3 worm cellular contexts compared by ENCODE assay signal in the genomic region with DNA sequence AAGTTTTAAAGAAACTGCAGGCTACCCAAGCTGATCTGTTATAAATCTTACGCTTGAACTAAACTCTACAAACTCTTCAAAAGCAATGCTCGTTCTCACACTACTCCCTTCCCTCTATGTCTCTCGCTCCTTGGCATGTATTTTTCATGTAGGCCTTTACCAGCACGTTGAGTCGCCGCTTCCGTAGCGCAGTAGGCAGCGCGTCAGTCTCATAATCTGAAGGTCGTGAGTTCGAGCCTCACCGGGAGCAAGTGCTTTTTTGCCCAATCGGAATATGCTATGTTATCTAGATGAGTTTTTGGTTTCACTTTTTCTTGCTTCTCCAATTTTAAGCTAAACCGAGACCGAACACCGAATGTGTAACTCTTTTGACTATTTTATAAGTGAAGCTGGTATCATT.
A peak's percentile ranks its signal among the peaks of the same experiment; 100 is the strongest.
TF ChIP-seq lines count a peak whose summit lies in the region.

No protein-coding gene starts in this region.

TF ChIP-seq in whole organism, L2 larva, 48 proteins besides CTCF, POLR2A, EP300 and RAD21 (continued from another document):
- TF ChIP-seq aly-2 (tag; optimal IDR thresholded peaks at IDR 0.05; lab: Kevin White, UChicago), result no peak
- peak; percentile 57 for TF ChIP-seq sma-9 (GFP tag; optimal IDR thresholded peaks at IDR 0.05; lab: Kevin White, UChicago)
- no peak for TF ChIP-seq sma-9 (tag; optimal IDR thresholded peaks at IDR 0.05; lab: Kevin White, UChicago)
- TF ChIP-seq sma-3 (GFP tag; optimal IDR thresholded peaks at IDR 0.05; lab: Kevin White, UChicago), result peak; percentile 40
- no peak for TF ChIP-seq nhr-12 (tag; optimal IDR thresholded peaks at IDR 0.05; lab: Kevin White, UChicago)
- peak; percentile 75 for TF ChIP-seq nhr-129 (tag; optimal IDR thresholded peaks at IDR 0.05; lab: Kevin White, UChicago)

TF ChIP-seq in whole organism, L4 larva, 104 proteins besides CTCF, POLR2A, EP300 and RAD21 (continued from another document and continues in another):
- TF ChIP-seq ceh-82 (tag; optimal IDR thresholded peaks at IDR 0.05; lab: Kevin White, UChicago) (no peak), R02D3.7 (tag; optimal IDR thresholded peaks at IDR 0.05; lab: Kevin White, UChicago) (no peak), daf-19 (GFP tag; conservative IDR thresholded peaks at IDR 0.05; lab: Robert Waterston, UW) (no peak), hif-1 (tag; optimal IDR thresholded peaks at IDR 0.05; lab: Kevin White, UChicago) (peak in 1 of 2 experiments; percentile 9), daf-12 (tag; optimal IDR thresholded peaks at IDR 0.05; lab: Kevin White, UChicago) (no peak), nhr-76 (tag; optimal IDR thresholded peaks at IDR 0.05; lab: Kevin White, UChicago) (no peak), Y5F2A.4 (GFP tag; optimal IDR thresholded peaks at IDR 0.05; lab: Kevin White, UChicago) (no peak), ceh-20 (GFP tag; IDR thresholded peaks at IDR 0.05; lab: Robert Waterston, UW) (peak; percentile 55; the same call in 1 of the 2 replicates), ama-1 (optimal IDR thresholded peaks at IDR 0.05; lab: Kevin White, UChicago) (no peak), madf-9 (GFP tag; conservative IDR thresholded peaks at IDR 0.05; lab: Robert Waterston, UW) (peak; percentile 62), lin-15B (tag; optimal IDR thresholded peaks at IDR 0.05; lab: Kevin White, UChicago) (no peak), unc-130 (GFP tag; optimal IDR thresholded peaks at IDR 0.05; lab: Kevin White, UChicago) (peak; percentile 30), mdt-29 (GFP tag; IDR thresholded peaks at IDR 0.05; lab: Robert Waterston, UW) (no peak), spr-1 (tag; optimal IDR thresholded peaks at IDR 0.05; lab: Kevin White, UChicago) (no peak), tag-97 (GFP tag; IDR thresholded peaks at IDR 0.05; lab: Robert Waterston, UW) (no peak), lin-1 (GFP tag; IDR thresholded peaks at IDR 0.05; lab: Robert Waterston, UW) (no peak), Y75B8A.6 (GFP tag; IDR thresholded peaks at IDR 0.05; lab: Robert Waterston, UW) (no peak), zag-1 (tag; optimal IDR thresholded peaks at IDR 0.05; lab: Kevin White, UChicago) (no peak), snpc-4 (tag; optimal IDR thresholded peaks at IDR 0.05; lab: Kevin White, UChicago) (no peak), lin-38 (GFP tag; IDR thresholded peaks at IDR 0.05; lab: Robert Waterston, UW) (peak; percentile 67), mxl-2 (GFP tag; conservative IDR thresholded peaks at IDR 0.05; lab: Robert Waterston, UW) (no peak), dmd-9 (GFP tag; IDR thresholded peaks at IDR 0.05; lab: Robert Waterston, UW) (peak; percentile 68; the same call in 1 of the 2 replicates), ctbp-1 (GFP tag; IDR thresholded peaks at IDR 0.05; lab: Robert Waterston, UW) (peak; percentile 64), skn-1 (tag; optimal IDR thresholded peaks at IDR 0.05; lab: Kevin White, UChicago) (no peak), nhr-25 (tag; optimal IDR thresholded peaks at IDR 0.05; lab: Kevin White, UChicago; ENCODE audit: borderline replicate concordance, insufficient read depth) (no peak), hmg-1.1 (GFP tag; IDR thresholded peaks at IDR 0.05; lab: Robert Waterston, UW) (peak; percentile 78), gei-8 (GFP tag; optimal IDR thresholded peaks at IDR 0.05; lab: Kevin White, UChicago) (peak; percentile 42), jun-1 (tag; optimal IDR thresholded peaks at IDR 0.05; lab: Kevin White, UChicago) (no peak), ceh-62 (tag; optimal IDR thresholded peaks at IDR 0.05; lab: Kevin White, UChicago) (no peak), sdz-12 (GFP tag; optimal IDR thresholded peaks at IDR 0.05; lab: Kevin White, UChicago) (no peak), F26F4.8 (GFP tag; conservative IDR thresholded peaks at IDR 0.05; lab: Robert Waterston, UW) (no peak), dpl-1 (GFP tag; optimal IDR thresholded peaks at IDR 0.05; lab: Kevin White, UChicago) (no peak), lsy-2 (tag; optimal IDR thresholded peaks at IDR 0.05; lab: Kevin White, UChicago) (peak in 1 of 2 experiments; percentile 56), lin-39 (tag; optimal IDR thresholded peaks at IDR 0.05; lab: Kevin White, UChicago) (no peak), daf-16 (GFP tag; optimal IDR thresholded peaks at IDR 0.05; lab: Kevin White, UChicago) (no peak), daf-16 (tag; optimal IDR thresholded peaks at IDR 0.05; lab: Kevin White, UChicago) (peak; percentile 38), unc-62 (GFP tag; optimal IDR thresholded peaks at IDR 0.05 in 1 of 2; lab: Kevin White, UChicago) (no peak), unc-62 (tag; optimal IDR thresholded peaks at IDR 0.05; lab: Kevin White, UChicago) (no peak), unc-39 (tag; optimal IDR thresholded peaks at IDR 0.05; lab: Kevin White, UChicago) (no peak), fkh-10 (GFP tag; optimal IDR thresholded peaks at IDR 0.05; lab: Kevin White, UChicago) (peak; percentile 9), nhr-48 (tag; optimal IDR thresholded peaks at IDR 0.05; lab: Kevin White, UChicago) (no peak), madf-5 (GFP tag; IDR thresholded peaks at IDR 0.05; lab: Robert Waterston, UW) (no peak), nhr-10 (tag; optimal IDR thresholded peaks at IDR 0.05; lab: Kevin White, UChicago) (no peak), snpc-1.2 (GFP tag; IDR thresholded peaks at IDR 0.05; lab: Robert Waterston, UW) (0 out of 2 replicates have a peak, but pooled peaks have one; percentile 59), nhr-11 (tag; optimal IDR thresholded peaks at IDR 0.05; lab: Kevin White, UChicago) (no peak), aly-2 (tag; optimal IDR thresholded peaks at IDR 0.05; lab: Kevin White, UChicago) (no peak), attf-4 (tag; optimal IDR thresholded peaks at IDR 0.05; lab: Kevin White, UChicago) (no peak), dve-1 (tag; optimal IDR thresholded peaks at IDR 0.05; lab: Kevin White, UChicago; ENCODE audit: insufficient read depth) (peak; percentile 5), dmd-8 (GFP tag; IDR thresholded peaks at IDR 0.05; lab: Robert Waterston, UW) (peak; percentile 71; the same call in 1 of the 2 replicates), arid-1 (GFP tag; conservative IDR thresholded peaks at IDR 0.05; lab: Robert Waterston, UW) (peak; percentile 54; the same call in 1 of the 2 replicates), ZK337.2 (GFP tag; IDR thresholded peaks at IDR 0.05; lab: Robert Waterston, UW) (peak; percentile 32; the same call in 1 of the 2 replicates), pha-4 (GFP tag; IDR thresholded peaks at IDR 0.05; lab: Robert Waterston, UW) (peak; percentile 42; the same call in 1 of the 2 replicates), pha-4 (tag; optimal IDR thresholded peaks at IDR 0.05; lab: Kevin White, UChicago) (no peak), nhr-111 (GFP tag; optimal IDR thresholded peaks at IDR 0.05; lab: Kevin White, UChicago) (no peak), zfp-2 (tag; optimal IDR thresholded peaks at IDR 0.05; lab: Kevin White, UChicago) (no peak), zip-2 (tag; optimal IDR thresholded peaks at IDR 0.05; lab: Kevin White, UChicago) (no peak), nhr-28 (tag; optimal IDR thresholded peaks at IDR 0.05; lab: Kevin White, UChicago) (no peak), lim-7 (GFP tag; IDR thresholded peaks at IDR 0.05; lab: Robert Waterston, UW) (peak; percentile 72), F37D6.2 (tag; optimal IDR thresholded peaks at IDR 0.05; lab: Kevin White, UChicago) (no peak), Y48G9A.11 (GFP tag; IDR thresholded peaks at IDR 0.05; lab: Robert Waterston, UW) (peak; percentile 64; the same call in 1 of the 2 replicates), F44E2.7 (GFP tag; IDR thresholded peaks at IDR 0.05; lab: Robert Waterston, UW) (no peak)

TF ChIP-seq in whole organism, late embryonic, 69 proteins besides CTCF, POLR2A, EP300 and RAD21 (continued from another document):
- TF ChIP-seq fkh-6 (tag; optimal IDR thresholded peaks at IDR 0.05; lab: Kevin White, UChicago) (peak; percentile 70), pha-4 (tag; optimal IDR thresholded peaks at IDR 0.05; lab: Kevin White, UChicago) (no peak), ceh-24 (tag; optimal IDR thresholded peaks at IDR 0.05; lab: Kevin White, UChicago) (peak; percentile 35), nfya-1 (tag; optimal IDR thresholded peaks at IDR 0.05; lab: Kevin White, UChicago) (peak; percentile 41), pag-3 (tag; optimal IDR thresholded peaks at IDR 0.05; lab: Kevin White, UChicago; ENCODE audit: borderline replicate concordance) (no peak), gmeb-2 (tag; optimal IDR thresholded peaks at IDR 0.05; lab: Kevin White, UChicago) (peak; percentile 53), nhr-11 (tag; optimal IDR thresholded peaks at IDR 0.05; lab: Kevin White, UChicago) (no peak), unc-55 (GFP tag; optimal IDR thresholded peaks at IDR 0.05; lab: Kevin White, UChicago) (no peak), ceh-45 (GFP tag; IDR thresholded peaks at IDR 0.05; lab: Robert Waterston, UW) (peak; percentile 86), pax-1 (tag; optimal IDR thresholded peaks at IDR 0.05; lab: Kevin White, UChicago) (no peak), dmd-4 (tag; optimal IDR thresholded peaks at IDR 0.05; lab: Kevin White, UChicago; ENCODE audit: borderline replicate concordance) (peak; percentile 40), pat-9 (tag; optimal IDR thresholded peaks at IDR 0.05; lab: Kevin White, UChicago) (peak; percentile 67), mec-3 (tag; optimal IDR thresholded peaks at IDR 0.05; lab: Kevin White, UChicago; ENCODE audit: borderline replicate concordance) (no peak), ceh-6 (GFP tag; optimal IDR thresholded peaks at IDR 0.05; lab: Kevin White, UChicago) (peak; percentile 74), ahr-1 (tag; optimal IDR thresholded peaks at IDR 0.05; lab: Kevin White, UChicago) (peak; percentile 37), unc-42 (tag; optimal IDR thresholded peaks at IDR 0.05; lab: Kevin White, UChicago) (peak; percentile 53), Y22D7AL.16 (tag; optimal IDR thresholded peaks at IDR 0.05; lab: Kevin White, UChicago) (peak; percentile 66), ceh-34 (tag; optimal IDR thresholded peaks at IDR 0.05; lab: Kevin White, UChicago) (peak; percentile 79), lin-11 (tag; optimal IDR thresholded peaks at IDR 0.05; lab: Kevin White, UChicago) (peak; percentile 71), ceh-9 (tag; optimal IDR thresholded peaks at IDR 0.05; lab: Kevin White, UChicago) (peak; percentile 56), fkh-10 (GFP tag; optimal IDR thresholded peaks at IDR 0.05; lab: Kevin White, UChicago) (peak; percentile 44), dve-1 (tag; optimal IDR thresholded peaks at IDR 0.05; lab: Kevin White, UChicago) (no peak), madf-2 (tag; optimal IDR thresholded peaks at IDR 0.05; lab: Kevin White, UChicago) (peak; percentile 65), tbx-7 (tag; optimal IDR thresholded peaks at IDR 0.05; lab: Kevin White, UChicago) (peak; percentile 32), odd-2 (tag; optimal IDR thresholded peaks at IDR 0.05; lab: Kevin White, UChicago) (peak; percentile 40), ets-4 (tag; optimal IDR thresholded peaks at IDR 0.05; lab: Kevin White, UChicago) (no peak), ceh-19 (GFP tag; optimal IDR thresholded peaks at IDR 0.05; lab: Kevin White, UChicago) (peak; percentile 71), pros-1 (tag; optimal IDR thresholded peaks at IDR 0.05; lab: Kevin White, UChicago) (peak; percentile 34), sox-2 (GFP tag; IDR thresholded peaks at IDR 0.05; lab: Robert Waterston, UW) (peak; percentile 67), sox-4 (tag; optimal IDR thresholded peaks at IDR 0.05; lab: Kevin White, UChicago) (peak; percentile 67), ceh-14 (tag; optimal IDR thresholded peaks at IDR 0.05; lab: Kevin White, UChicago) (peak; percentile 69), ref-2 (tag; optimal IDR thresholded peaks at IDR 0.05; lab: Kevin White, UChicago) (peak; percentile 41), tbx-2 (tag; optimal IDR thresholded peaks at IDR 0.05; lab: Kevin White, UChicago) (peak; percentile 76), ama-1 (optimal IDR thresholded peaks at IDR 0.05; lab: Kevin White, UChicago) (no peak), ceh-22 (tag; optimal IDR thresholded peaks at IDR 0.05; lab: Kevin White, UChicago) (no peak), npax-4 (tag; optimal IDR thresholded peaks at IDR 0.05; lab: Kevin White, UChicago) (peak; percentile 51), T23F11.4 (GFP tag; optimal IDR thresholded peaks at IDR 0.05; lab: Kevin White, UChicago) (peak; percentile 70), C38D4.7 (GFP tag; optimal IDR thresholded peaks at IDR 0.05; lab: Kevin White, UChicago) (peak; percentile 76), hlh-13 (GFP tag; optimal IDR thresholded peaks at IDR 0.05; lab: Kevin White, UChicago) (peak; percentile 69), hlh-15 (tag; optimal IDR thresholded peaks at IDR 0.05; lab: Kevin White, UChicago) (peak; percentile 1), hlh-6 (tag; optimal IDR thresholded peaks at IDR 0.05; lab: Kevin White, UChicago) (peak; percentile 83), ceh-31 (tag; optimal IDR thresholded peaks at IDR 0.05; lab: Kevin White, UChicago) (peak; percentile 33), pha-2 (tag; optimal IDR thresholded peaks at IDR 0.05; lab: Kevin White, UChicago) (peak; percentile 62), ceh-48 (tag; optimal IDR thresholded peaks at IDR 0.05; lab: Kevin White, UChicago) (peak; percentile 54), F13H6.1 (tag; optimal IDR thresholded peaks at IDR 0.05; lab: Kevin White, UChicago) (peak; percentile 53), ceh-30 (tag; optimal IDR thresholded peaks at IDR 0.05; lab: Kevin White, UChicago) (peak; percentile 20)
